Fruit fly (Drosophila melanogaster): Measurements from ENCODE around the gene pcx.
A peak's percentile ranks its signal among the peaks of the same experiment; 100 is the strongest.

The pcx gene

DNA sequence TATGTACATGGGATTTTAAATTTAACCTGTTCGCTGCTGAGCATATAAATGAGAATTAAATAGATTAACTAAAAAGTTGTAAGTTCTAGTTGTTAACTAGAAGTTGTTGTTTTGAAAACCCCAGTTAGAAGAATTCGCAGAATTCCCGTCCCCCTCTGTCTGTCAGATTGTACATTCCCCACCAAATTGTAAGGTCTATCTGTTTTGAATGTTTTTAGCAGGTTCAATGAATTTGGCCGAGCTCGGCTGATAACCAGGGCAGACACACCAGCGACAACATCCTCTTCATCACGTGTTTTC, 26.9 kb upstream of the pcx start:
- TF ChIP-seq CG17801 (GFP tag; optimal IDR thresholded peaks at IDR 0.05; ENCODE audit: partially characterized antibody): no peak

DNA sequence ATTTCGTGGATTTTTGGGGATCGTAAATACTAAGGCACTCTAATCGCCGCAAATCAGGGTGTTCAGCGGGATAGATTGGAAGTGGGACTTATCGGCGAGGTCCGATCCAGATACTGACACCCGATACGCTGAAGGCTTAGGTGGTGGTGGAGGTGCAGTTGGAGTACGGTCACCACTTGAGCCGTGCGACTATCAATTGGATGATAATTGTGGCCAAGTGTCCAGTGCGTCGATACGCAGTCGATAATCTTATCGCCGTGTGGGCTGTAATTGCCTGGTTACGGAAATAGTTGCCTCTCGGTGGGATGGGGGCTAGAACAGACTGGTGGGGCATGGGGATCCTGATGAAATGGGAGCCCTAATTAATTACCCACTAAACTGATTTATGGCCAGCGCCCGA, 25.8 kb upstream of the pcx start:
- no peak for TF ChIP-seq CG17801 (GFP tag; optimal IDR thresholded peaks at IDR 0.05; ENCODE audit: partially characterized antibody)

DNA sequence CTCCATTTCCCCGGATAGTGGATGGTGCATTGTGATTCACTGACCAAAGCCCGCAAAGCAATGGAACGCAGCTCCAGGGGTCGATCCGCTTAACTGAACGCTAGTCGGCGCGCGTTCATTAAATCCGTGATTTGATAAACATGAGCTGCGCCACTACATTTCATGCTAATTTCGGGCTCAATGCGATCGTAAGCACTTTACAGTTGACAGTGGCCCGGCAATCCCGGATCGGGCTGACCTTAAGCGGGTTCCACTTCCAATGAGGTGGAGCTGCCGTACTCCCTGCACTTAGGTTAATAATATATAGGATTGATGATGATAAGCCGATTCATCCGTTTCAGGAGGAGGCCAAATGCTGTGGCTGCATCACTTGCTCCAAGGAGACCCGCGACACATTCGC, 21.3 kb upstream of the pcx start, which contains the start of gene FarO:
FarO (minus strand) TSS at position 101 of the 400 bp plus-strand sequence.
- TF ChIP-seq CG17801 (GFP tag; optimal IDR thresholded peaks at IDR 0.05; ENCODE audit: partially characterized antibody): no peak

DNA sequence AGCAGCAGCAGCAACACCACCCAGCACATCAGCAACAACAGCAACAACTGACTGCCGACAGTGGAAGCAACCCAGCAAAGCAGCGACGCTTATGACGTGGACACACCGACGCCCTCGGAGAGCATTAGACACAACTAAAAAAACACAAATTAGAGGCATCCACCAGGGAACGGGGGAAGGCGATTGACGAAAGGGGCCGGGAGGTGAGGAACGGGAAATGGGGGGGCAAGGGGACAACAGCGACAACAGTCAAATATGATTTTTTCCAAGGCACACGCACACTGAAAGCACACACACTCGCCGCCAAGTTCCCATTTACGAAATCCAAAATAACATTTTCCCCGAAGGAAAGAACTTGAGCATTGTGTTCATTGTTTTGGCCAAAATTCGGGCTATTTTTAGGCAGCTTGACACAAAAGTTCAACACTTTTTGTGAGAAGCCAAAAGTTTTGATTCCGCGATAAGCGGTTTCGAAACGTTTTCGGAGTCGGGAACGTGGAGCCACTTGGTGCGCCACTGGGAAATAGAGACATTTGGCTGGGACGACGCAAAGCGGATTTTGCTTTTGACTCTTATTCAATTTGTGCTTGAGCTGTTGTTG, 16.4 kb upstream of the pcx start:
- no peak for TF ChIP-seq CG17801 (GFP tag; optimal IDR thresholded peaks at IDR 0.05; ENCODE audit: partially characterized antibody)

DNA sequence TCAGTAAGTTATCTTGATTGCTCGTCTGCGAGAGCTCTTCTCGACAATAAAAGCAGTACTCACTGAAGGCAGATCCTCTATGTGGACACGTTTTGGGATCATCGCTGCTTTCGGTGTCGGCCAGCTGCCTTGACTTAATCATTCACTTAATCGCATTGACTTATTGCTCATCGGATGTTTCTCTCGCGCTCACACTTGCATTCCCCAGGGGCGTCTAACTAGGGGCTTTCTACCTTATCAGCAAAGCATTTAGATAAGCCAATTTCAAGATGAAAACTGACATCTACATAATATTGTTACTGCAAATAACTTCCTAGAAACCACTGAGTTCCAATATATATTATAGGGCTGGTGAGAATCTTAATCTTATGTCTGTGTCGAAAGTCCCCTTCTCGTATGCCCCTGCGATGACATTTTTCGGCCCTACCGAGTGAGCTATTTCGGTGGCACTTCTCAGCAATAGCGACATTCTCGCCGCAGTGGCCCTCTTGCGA, 12.7 kb upstream of the pcx start:
- no peak for TF ChIP-seq CG17801 (GFP tag; optimal IDR thresholded peaks at IDR 0.05; ENCODE audit: partially characterized antibody)

DNA sequence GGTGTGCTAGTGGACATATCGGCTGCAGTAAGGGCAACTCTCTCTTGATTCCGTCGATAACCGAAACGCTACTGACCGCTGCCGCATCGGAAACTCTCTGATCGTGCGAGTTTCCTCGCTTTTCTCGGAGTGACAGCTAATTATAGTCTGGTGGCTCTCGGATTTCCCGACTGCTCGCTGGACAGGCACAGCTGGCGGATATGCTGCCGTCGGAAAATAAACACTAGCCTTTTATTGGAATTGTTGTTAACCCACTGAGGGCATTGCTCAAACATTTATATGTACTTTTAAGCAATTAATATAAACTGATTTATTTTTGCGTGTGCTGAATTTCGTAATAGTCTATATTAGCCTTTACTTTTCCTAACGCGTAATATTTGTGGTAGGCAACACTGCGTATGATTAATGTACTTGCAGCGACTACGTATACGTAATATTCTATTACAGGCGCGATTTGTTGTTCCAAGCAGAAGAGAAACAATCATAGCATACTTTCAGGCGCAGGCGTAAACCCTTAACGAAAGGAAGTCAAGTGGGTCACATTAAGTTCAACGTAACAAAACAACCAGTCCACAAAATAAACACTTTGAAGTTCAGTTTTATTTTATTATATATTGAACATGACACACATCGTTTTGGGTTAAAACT, 11.2 kb upstream of the pcx start, which contains the start of gene SmydA-8:
SmydA-8 (minus strand) TSS at position 51 of the 648 bp plus-strand sequence.
- TF ChIP-seq CG17801 (GFP tag; optimal IDR thresholded peaks at IDR 0.05; ENCODE audit: partially characterized antibody): peak; percentile 32

DNA sequence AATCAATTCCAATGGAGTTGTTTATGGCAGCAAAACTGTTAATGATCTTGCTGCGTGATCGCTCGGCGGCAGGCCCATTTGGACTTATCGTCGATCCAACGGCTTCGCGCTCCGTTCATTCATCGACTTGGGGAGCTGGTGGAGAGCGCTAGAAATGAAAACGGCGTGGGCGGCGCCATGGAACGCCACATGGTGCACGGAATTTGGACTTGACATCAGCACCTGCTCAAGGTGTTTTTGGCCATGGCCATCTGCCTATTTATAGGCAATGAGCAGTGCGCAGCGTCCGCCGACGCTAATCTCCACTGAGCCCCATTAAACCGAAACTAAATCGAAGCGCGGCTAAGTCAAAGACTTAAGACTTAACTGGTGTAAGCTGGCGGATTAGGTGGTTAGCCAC, 6.6 kb upstream of the pcx start:
- no peak for TF ChIP-seq CG17801 (GFP tag; optimal IDR thresholded peaks at IDR 0.05; ENCODE audit: partially characterized antibody)

DNA sequence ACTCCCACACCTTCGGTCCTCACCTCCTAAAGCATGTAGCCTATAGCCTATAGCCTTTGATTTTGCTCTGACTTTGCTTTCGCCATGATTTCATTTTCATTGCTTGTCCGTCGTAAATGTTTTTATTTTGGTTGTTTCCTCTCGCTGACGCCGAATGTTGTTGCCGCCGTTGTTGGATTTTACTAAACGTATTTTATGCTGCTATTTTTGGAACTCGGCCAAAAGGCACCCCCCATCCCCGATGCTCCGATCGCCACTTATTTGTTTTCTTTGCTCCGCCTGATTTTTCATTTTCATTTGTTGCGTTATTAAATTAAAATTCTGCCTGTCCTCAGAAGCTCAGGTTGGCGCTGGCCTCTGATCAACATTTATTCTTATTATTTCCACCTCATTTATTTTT, 5.8 kb upstream of the pcx start:
- no peak for TF ChIP-seq CG17801 (GFP tag; optimal IDR thresholded peaks at IDR 0.05; ENCODE audit: partially characterized antibody)

DNA sequence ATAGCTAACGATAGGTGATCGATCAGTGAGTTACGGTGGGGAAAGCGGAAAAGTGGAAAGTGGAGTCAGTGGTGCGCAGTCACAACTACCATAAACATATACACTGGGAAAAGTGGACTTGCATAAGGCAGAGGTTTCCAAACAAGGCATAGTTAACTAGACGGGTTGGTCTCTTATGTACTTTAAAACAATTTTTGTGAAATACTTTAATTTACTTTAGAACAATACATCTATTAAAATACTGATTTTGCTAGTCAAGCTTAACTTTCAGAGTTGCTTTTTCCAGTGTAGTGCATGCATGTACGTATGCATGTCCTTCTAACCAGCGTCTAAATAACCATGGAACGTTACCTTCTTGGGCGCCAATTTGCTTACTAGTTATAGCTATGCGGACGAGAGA, 5.2 kb upstream of the pcx start:
- TF ChIP-seq CG17801 (GFP tag; optimal IDR thresholded peaks at IDR 0.05; ENCODE audit: partially characterized antibody): no peak

DNA sequence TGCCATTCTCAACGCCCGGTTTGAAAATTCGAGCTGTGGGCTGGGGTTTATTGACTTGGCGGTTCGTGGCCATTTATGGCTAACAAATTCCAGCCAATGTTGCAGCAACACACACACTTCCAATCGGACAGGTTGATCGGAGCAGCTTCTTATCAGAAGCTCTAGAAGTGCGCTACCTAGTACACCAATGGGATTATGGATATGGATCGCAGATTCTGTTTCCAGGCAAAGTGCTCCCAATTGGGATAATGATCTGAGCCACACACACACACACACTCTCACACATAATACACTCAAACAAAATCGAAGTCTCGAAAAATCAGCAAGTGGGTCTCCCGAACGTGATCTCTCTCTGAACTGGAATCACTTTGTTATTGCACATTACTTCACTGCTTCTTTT, 3.5 kb upstream of the pcx start:
- TF ChIP-seq CG17801 (GFP tag; optimal IDR thresholded peaks at IDR 0.05; ENCODE audit: partially characterized antibody): no peak

DNA sequence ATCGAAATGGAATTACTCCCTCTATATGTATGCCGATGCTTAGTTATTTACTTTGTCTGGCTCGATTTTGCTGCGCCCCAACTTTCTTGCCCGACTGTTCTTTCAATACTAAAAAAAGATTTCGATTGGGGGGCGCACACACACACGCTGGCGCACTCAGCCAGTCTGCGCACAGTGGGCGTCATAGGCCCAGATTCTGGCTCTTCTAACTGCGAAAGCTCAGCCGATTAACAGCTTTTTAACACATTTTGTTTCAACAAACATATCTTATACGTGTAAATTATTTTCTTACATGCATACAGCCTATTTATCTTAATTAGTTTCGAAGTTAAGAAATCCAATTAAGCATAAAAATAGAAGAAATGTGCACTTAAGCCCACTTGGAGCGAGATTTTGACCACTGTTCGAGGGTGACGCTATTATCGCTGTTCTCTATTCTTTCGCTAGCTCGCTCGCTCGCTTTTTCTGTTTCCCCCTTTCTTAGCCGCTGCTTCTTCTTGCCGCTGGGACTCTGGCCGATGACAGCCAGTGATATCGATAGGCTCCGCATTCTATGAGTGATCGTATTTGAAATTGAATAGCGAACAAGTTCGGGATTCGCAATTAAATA, 2.8 kb upstream of the pcx start, which contains the start of gene Vinc:
Vinc (minus strand) TSS at position 387 of the 610 bp plus-strand sequence.
- peak; percentile 97 for TF ChIP-seq CG17801 (GFP tag; optimal IDR thresholded peaks at IDR 0.05; ENCODE audit: partially characterized antibody)

DNA sequence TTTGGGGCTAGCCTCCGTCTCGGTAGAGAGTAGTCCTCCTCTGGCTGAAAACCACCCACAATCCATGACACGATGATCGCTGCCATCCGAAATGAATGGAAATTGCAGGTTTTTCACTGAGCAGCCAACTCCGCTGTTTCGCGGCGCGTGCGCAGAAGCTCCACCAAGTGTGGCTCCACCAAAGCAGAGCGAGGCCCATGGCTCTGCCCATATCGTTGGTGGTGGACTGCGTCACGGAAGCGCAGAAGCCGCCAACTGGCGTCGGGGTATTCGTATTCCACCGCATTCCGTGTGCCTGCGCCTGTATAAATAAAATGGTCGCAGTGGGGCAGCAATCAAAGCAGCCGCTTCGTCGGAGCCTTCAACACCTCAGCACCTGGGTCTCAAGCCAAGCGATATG, 1.6 kb upstream of the pcx start, which contains the start of gene CG14052:
CG14052 (plus strand) TSS at position 301 of the 400 bp plus-strand sequence.
- TF ChIP-seq CG17801 (GFP tag; optimal IDR thresholded peaks at IDR 0.05; ENCODE audit: partially characterized antibody): no peak

DNA sequence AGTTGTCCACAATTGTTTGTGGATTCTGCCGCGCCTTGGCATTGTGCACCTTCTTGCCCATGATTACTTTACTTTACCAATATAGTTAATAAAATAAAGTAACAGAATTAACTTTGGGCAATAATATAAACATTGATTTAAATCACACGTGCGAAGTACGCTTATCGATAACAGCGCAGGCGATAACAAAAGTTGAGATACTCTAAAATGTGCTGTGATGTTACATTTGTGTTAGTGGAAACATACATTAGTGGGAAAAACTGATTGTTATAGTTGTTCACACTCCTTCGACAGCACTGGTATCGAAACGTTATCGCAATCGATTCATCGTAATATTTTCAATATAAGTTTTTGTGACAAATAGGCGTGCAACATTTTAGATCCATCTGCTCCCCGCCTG, 16.7 kb downstream of the pcx start, which contains the start of gene kz:
kz (minus strand) TSS at position 194 of the 400 bp plus-strand sequence.
- TF ChIP-seq CG17801 (GFP tag; optimal IDR thresholded peaks at IDR 0.05; ENCODE audit: partially characterized antibody): no peak

DNA sequence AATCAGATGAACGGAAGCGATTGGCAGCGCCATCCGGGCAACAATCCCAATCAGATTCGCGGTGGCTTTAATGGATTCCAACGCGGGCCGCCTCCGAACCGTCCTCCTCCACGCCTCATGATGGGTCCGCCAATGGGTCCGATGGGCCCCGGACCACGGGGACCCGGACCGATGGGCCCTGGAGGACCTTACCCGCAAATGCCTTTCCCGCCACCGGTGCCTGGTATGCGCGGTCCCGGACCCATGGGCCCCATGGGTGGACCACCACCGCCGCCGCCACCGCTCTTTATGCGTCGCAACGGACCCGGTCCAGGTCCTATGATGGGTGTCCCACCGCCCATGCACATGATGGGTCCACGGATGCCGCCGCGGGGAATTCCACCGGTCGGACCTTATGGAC, 17.8 kb downstream of the pcx start:
- no peak for TF ChIP-seq CG17801 (GFP tag; optimal IDR thresholded peaks at IDR 0.05; ENCODE audit: partially characterized antibody)

DNA sequence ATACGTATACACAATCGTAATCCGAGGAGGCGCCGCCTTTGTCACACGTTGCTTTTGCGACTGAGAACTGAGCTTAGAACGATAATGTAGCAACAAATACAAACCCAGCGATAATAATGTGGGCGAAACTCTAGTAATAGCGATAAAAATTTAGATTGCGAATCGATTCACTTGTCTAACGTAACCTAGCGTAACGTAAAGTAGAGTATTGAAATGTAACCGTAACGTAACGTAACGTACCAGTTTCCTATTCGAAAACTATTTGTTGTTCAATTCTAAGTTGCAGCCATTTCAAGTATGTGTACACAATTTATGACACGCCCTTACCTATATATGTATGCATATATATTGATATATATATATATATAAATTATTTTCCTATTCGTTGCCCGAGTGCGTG, 19.7 kb downstream of the pcx start:
- TF ChIP-seq CG17801 (GFP tag; optimal IDR thresholded peaks at IDR 0.05; ENCODE audit: partially characterized antibody): no peak

DNA sequence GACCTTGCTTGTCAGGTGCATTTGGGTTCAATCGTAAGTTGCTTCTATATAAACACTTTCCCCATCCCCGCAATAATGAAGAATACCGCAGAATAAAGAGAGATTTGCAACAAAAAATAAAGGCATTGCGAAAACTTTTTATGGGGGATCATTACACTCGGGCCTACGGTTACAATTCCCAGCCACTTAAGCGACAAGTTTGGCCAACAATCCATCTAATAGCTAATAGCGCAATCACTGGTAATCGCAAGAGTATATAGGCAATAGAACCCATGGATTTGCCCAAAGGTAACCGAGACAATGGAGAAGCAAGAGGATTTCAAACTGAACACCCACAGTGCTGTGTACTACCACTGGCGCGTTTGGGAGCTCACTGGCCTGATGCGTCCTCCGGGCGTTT, 20.8 kb downstream of the pcx start, which contains the start of gene Or2a:
Or2a (plus strand) TSS at position 301 of the 400 bp plus-strand sequence.
- no peak for TF ChIP-seq CG17801 (GFP tag; optimal IDR thresholded peaks at IDR 0.05; ENCODE audit: partially characterized antibody)
